Worm (Caenorhabditis elegans) whole organism, mixed stage, embryonic: ENCODE measurements around the gene Y37E11AL.12.

Experiments used
- bed-3 ChIP-seq: fragments of 200-800 bp; sonication (Bioruptor generic); optimal IDR thresholded peaks from 3 replicates; lab custom pipeline; 2018; ENCODE audit warnings: mild to moderate bottlenecking, missing genetic modification characterization, moderate library complexity, missing compliant biosample characterization
- blmp-1 ChIP-seq: fragments of 150-350 bp; optimal IDR thresholded peaks from 2 replicates; lab custom pipeline; 2014; ENCODE audit warnings: missing biosample characterization, missing genetic modification characterization
- ces-1 ChIP-seq: fragments of 150-350 bp; optimal IDR thresholded peaks from 2 replicates; lab custom pipeline; 2014; ENCODE audit warnings: missing biosample characterization, missing genetic modification reagents, missing genetic modification characterization
- cnd-1 ChIP-seq: fragments of 200-800 bp; sonication (Bioruptor generic); optimal IDR thresholded peaks from 2 replicates; lab custom pipeline; 2018; ENCODE audit warnings: mild to moderate bottlenecking, missing genetic modification characterization, missing compliant biosample characterization
- elt-1 ChIP-seq: sonication (generic microtip); optimal IDR thresholded peaks from 2 replicates; lab custom pipeline; 2017; ENCODE audit warnings: missing genetic modification characterization, mild to moderate bottlenecking, missing compliant biosample characterization, antibody characterized with exemption, moderate library complexity, borderline replicate concordance; ENCODE audit not compliant: insufficient read depth
- ham-2 ChIP-seq: fragments of 200-800 bp; sonication (Bioruptor generic); optimal IDR thresholded peaks from 2 replicates; lab custom pipeline; 2018; ENCODE audit warnings: mild to moderate bottlenecking, missing genetic modification characterization, missing compliant biosample characterization
- lin-13 ChIP-seq: fragments of 150-350 bp; optimal IDR thresholded peaks from 2 replicates; lab custom pipeline; 2014; ENCODE audit warnings: missing biosample characterization, missing genetic modification characterization
- mab-5 ChIP-seq: fragments of 150-350 bp; optimal IDR thresholded peaks from 2 replicates; lab custom pipeline; 2014; ENCODE audit warnings: missing biosample characterization, missing genetic modification characterization
- mep-1 ChIP-seq: fragments of 150-350 bp; optimal IDR thresholded peaks from 2 replicates; lab custom pipeline; 2017; ENCODE audit warnings: missing biosample characterization, missing genetic modification reagents, missing genetic modification characterization, inconsistent platforms
- nhr-28 ChIP-seq: fragments of 150-350 bp; optimal IDR thresholded peaks from 2 replicates; lab custom pipeline; 2014; ENCODE audit warnings: missing biosample characterization, missing genetic modification characterization
- nhr-76 ChIP-seq: sonication (generic microtip); optimal IDR thresholded peaks from 2 replicates; lab custom pipeline; 2017; ENCODE audit warnings: missing biosample characterization, missing genetic modification characterization
- unc-62 ChIP-seq: fragments of 150-350 bp; optimal IDR thresholded peaks from 2 replicates; lab custom pipeline; 2014; ENCODE audit warnings: missing biosample characterization, missing genetic modification reagents, missing genetic modification characterization

- TF ChIP-seq ham-2, result no peak
- TF ChIP-seq blmp-1 (tag; lab: Kevin White, UChicago), result no peak
- TF ChIP-seq nhr-28 (tag; lab: Kevin White, UChicago), result no peak
- TF ChIP-seq nhr-76, result no peak
- no peak for TF ChIP-seq lin-13 (tag; lab: Kevin White, UChicago)
- no peak for TF ChIP-seq cnd-1 (tag; lab: Kevin White, UChicago)
- TF ChIP-seq mep-1 (tag; lab: Kevin White, UChicago), result no peak
- no peak for TF ChIP-seq elt-1
- no peak for TF ChIP-seq unc-62
- no peak for TF ChIP-seq bed-3 (GFP tag; lab: Kevin White, UChicago)
- TF ChIP-seq ces-1 (GFP tag; lab: Kevin White, UChicago), result no peak
- no peak for TF ChIP-seq mab-5 (tag; lab: Kevin White, UChicago)
These were observed 33.2 kb downstream of the Y37E11AL.12 start, which contains the start of gene fmil-1 for ce11 chrIV:3668603-3669002.
